Fruit fly (Drosophila melanogaster) whole organism, prepupa: ENCODE results near the gene CG14868.

ENCODE experiments used
- Blimp-1 ChIP-seq: fragments of 200-800 bp; sonication (Bioruptor generic); optimal IDR thresholded peaks from 3 replicates; lab custom pipeline; 2017; ENCODE audit warnings: missing biosample characterization, missing genetic modification characterization, mild to moderate bottlenecking, moderate library complexity, missing genetic modification reagents
- CG16779 ChIP-seq: fragments of 200-800 bp; sonication (Bioruptor generic); optimal IDR thresholded peaks from 3 replicates; lab custom pipeline; 2017; ENCODE audit warnings: missing biosample characterization, mild to moderate bottlenecking, missing genetic modification characterization
- CG6276 ChIP-seq: fragments of 200-800 bp; sonication (Bioruptor generic); optimal IDR thresholded peaks from 2 replicates; lab custom pipeline; 2017; ENCODE audit warnings: missing biosample characterization, mild to moderate bottlenecking, missing genetic modification characterization
- Ets21C ChIP-seq: fragments of 200-800 bp; sonication (Bioruptor generic); optimal IDR thresholded peaks from 3 replicates; lab custom pipeline; 2016; ENCODE audit warnings: missing biosample characterization, missing genetic modification characterization
- Hr39 ChIP-seq: fragments of 200-800 bp; sonication (Bioruptor generic); optimal IDR thresholded peaks from 2 replicates; lab custom pipeline; 2016; ENCODE audit warnings: missing biosample characterization, missing genetic modification characterization
- OdsH ChIP-seq: fragments of 200-800 bp; sonication (Bioruptor generic); optimal IDR thresholded peaks from 3 replicates; lab custom pipeline; 2016; ENCODE audit warnings: missing biosample characterization, missing genetic modification characterization
- eg ChIP-seq: fragments of 200-800 bp; sonication (Bioruptor generic); IDR thresholded peaks from 3 replicates; pipeline ENCODE4 v1.3.6; 2022; ENCODE audit warnings: missing biosample characterization, missing genetic modification characterization
- fkh ChIP-seq: fragments of 200-800 bp; sonication (Bioruptor generic); optimal IDR thresholded peaks from 3 replicates; lab custom pipeline; 2017; ENCODE audit warnings: missing biosample characterization, mild to moderate bottlenecking, missing genetic modification characterization, moderate library complexity
- net ChIP-seq: fragments of 200-800 bp; sonication (Bioruptor generic); optimal IDR thresholded peaks from 3 replicates; lab custom pipeline; 2016; ENCODE audit warnings: missing biosample characterization, missing genetic modification characterization
- topi ChIP-seq: fragments of 200-800 bp; sonication (Bioruptor generic); optimal IDR thresholded peaks from 3 replicates; lab custom pipeline; 2016; ENCODE audit warnings: missing biosample characterization, missing genetic modification characterization

- no peak for TF ChIP-seq Blimp-1 (GFP tag; lab: Kevin White, UChicago)
- TF ChIP-seq CG6276 (GFP tag; lab: Kevin White, UChicago), result no peak
- TF ChIP-seq fkh (GFP tag; lab: Kevin White, UChicago), result no peak
- no peak for TF ChIP-seq net (GFP tag; lab: Kevin White, UChicago)
- no peak for TF ChIP-seq Hr39 (GFP tag; lab: Kevin White, UChicago)
- no peak for TF ChIP-seq Ets21C (GFP tag; lab: Kevin White, UChicago)
- TF ChIP-seq topi (GFP tag; lab: Kevin White, UChicago), result no peak
- no peak for TF ChIP-seq CG16779
- no peak for TF ChIP-seq eg (GFP tag; lab: Robert Waterston, UW)
- TF ChIP-seq OdsH (GFP tag; lab: Kevin White, UChicago), result no peak
Measured at dm6 chr3R:15379071-15379470, 9.3 kb upstream of the CG14868 start.
